Fruit fly (Drosophila melanogaster) whole organism, embryonic: ENCODE measurements around the gene mahe.
A peak's percentile ranks its signal among the peaks of the same experiment; 100 is the strongest.

Experiments
- Blimp-1 ChIP-seq: fragments of 200-800 bp; sonication (Bioruptor generic); optimal IDR thresholded peaks from 3 replicates; lab custom pipeline; 2018; ENCODE audit warnings: missing biosample characterization, missing genetic modification characterization, mild to moderate bottlenecking, moderate library complexity, missing genetic modification reagents
- BtbVII ChIP-seq: fragments of 200-800 bp; sonication (Bioruptor generic); optimal IDR thresholded peaks from 3 replicates; lab custom pipeline; 2017; ENCODE audit warnings: missing biosample characterization, mild to moderate bottlenecking, missing genetic modification characterization
- CG10209 ChIP-seq: fragments of 200-800 bp; sonication (Bioruptor generic); optimal IDR thresholded peaks from 3 replicates; lab custom pipeline; 2017; ENCODE audit warnings: missing biosample characterization, mild to moderate bottlenecking, missing genetic modification characterization, missing genetic modification reagents
- CG10462 ChIP-seq: fragments of 200-800 bp; sonication (Bioruptor generic); optimal IDR thresholded peaks from 2 replicates; lab custom pipeline; 2016; ENCODE audit warnings: missing biosample characterization, missing genetic modification characterization
- CG11247 ChIP-seq: fragments of 200-800 bp; sonication (Bioruptor generic); IDR thresholded peaks from 2 replicates; pipeline ENCODE4 v1.3.6; 2022; ENCODE audit warnings: missing biosample characterization, missing genetic modification characterization
- CG12236 ChIP-seq: fragments of 200-800 bp; sonication (Bioruptor generic); optimal IDR thresholded peaks from 2 replicates; lab custom pipeline; 2016; ENCODE audit warnings: missing biosample characterization, missing genetic modification characterization
- CG1233 ChIP-seq: fragments of 200-800 bp; sonication (Bioruptor generic); optimal IDR thresholded peaks from 4 replicates; lab custom pipeline; 2018; ENCODE audit warnings: missing biosample characterization, mild to moderate bottlenecking, missing genetic modification characterization
- CG12391 ChIP-seq: fragments of 200-800 bp; sonication (Bioruptor generic); optimal IDR thresholded peaks from 3 replicates; lab custom pipeline; 2018; ENCODE audit warnings: missing biosample characterization, mild to moderate bottlenecking, missing genetic modification characterization, moderate library complexity
- CG13894 ChIP-seq: fragments of 200-800 bp; sonication (Bioruptor generic); optimal IDR thresholded peaks from 3 replicates; lab custom pipeline; 2018; ENCODE audit warnings: missing biosample characterization, mild to moderate bottlenecking, missing genetic modification characterization, moderate library complexity
- CG2199 ChIP-seq: fragments of 200-800 bp; sonication (Bioruptor generic); IDR thresholded peaks from 3 replicates; pipeline ENCODE4 v1.3.6; 2022; ENCODE audit warnings: missing biosample characterization, missing genetic modification characterization
- CG30431 ChIP-seq: fragments of 200-800 bp; sonication (Bioruptor generic); optimal IDR thresholded peaks from 2 replicates; lab custom pipeline; 2017; ENCODE audit warnings: missing biosample characterization, missing genetic modification characterization
- CG4360 ChIP-seq: fragments of 200-800 bp; sonication (Bioruptor generic); IDR thresholded peaks from 2 replicates; pipeline ENCODE4 v1.3.6; 2022; ENCODE audit warnings: missing biosample characterization, missing genetic modification characterization
- CG43689 ChIP-seq: fragments of 200-800 bp; sonication (Bioruptor generic); IDR thresholded peaks from 2 replicates; pipeline ENCODE4 v1.3.6; 2022; ENCODE audit warnings: missing biosample characterization, missing genetic modification characterization
- CG5245 ChIP-seq: fragments of 200-800 bp; sonication (Bioruptor generic); optimal IDR thresholded peaks from 3 replicates; lab custom pipeline; 2016; ENCODE audit warnings: missing biosample characterization, missing genetic modification characterization
- CG6683 ChIP-seq: fragments of 200-800 bp; sonication (Bioruptor generic); optimal IDR thresholded peaks from 2 replicates; lab custom pipeline; 2017; ENCODE audit warnings: missing biosample characterization, mild to moderate bottlenecking, missing genetic modification characterization, missing genetic modification reagents
- CG6813 ChIP-seq: fragments of 200-800 bp; sonication (Bioruptor generic); optimal IDR thresholded peaks from 2 replicates; lab custom pipeline; 2017; ENCODE audit warnings: missing biosample characterization, missing genetic modification characterization, mild to moderate bottlenecking, moderate library complexity, missing genetic modification reagents
- CG7745 ChIP-seq: fragments of 200-800 bp; sonication (Bioruptor generic); optimal IDR thresholded peaks from 2 replicates; lab custom pipeline; 2018; ENCODE audit warnings: missing biosample characterization, mild to moderate bottlenecking, missing genetic modification characterization, moderate library complexity
- CG8388 ChIP-seq: fragments of 200-800 bp; sonication (Bioruptor generic); optimal IDR thresholded peaks from 2 replicates; lab custom pipeline; 2019; ENCODE audit warnings: missing biosample characterization, mild to moderate bottlenecking, missing genetic modification characterization, moderate library complexity
- CG9609 ChIP-seq: fragments of 200-800 bp; sonication (Bioruptor generic); optimal IDR thresholded peaks from 3 replicates; lab custom pipeline; 2016; ENCODE audit warnings: missing biosample characterization, missing genetic modification characterization
- D ChIP-seq, 2 experiments: fragments of 200-800 bp in 1 of 2; fragments of >200 bp in 1 of 2; sonication (Bioruptor generic) in 1 of 2; optimal IDR thresholded peaks; 2 replicates in 1 of 2; 3 replicates in 1 of 2; lab custom pipeline; 2017; ENCODE audit warnings: mild to moderate bottlenecking in 1 of 2, missing biosample characterization in 1 of 2, missing genetic modification characterization in 1 of 2, missing genetic modification reagents in 1 of 2
- Dll ChIP-seq: fragments of 200-800 bp; sonication (Bioruptor generic); IDR thresholded peaks from 4 replicates; pipeline ENCODE4 v1.3.6; 2022; ENCODE audit warnings: missing biosample characterization, missing genetic modification characterization; ENCODE audit not compliant: partially characterized antibody
- Elba2 ChIP-seq: fragments of 200-800 bp; sonication (Bioruptor generic); optimal IDR thresholded peaks from 3 replicates; lab custom pipeline; 2016; ENCODE audit warnings: missing biosample characterization, missing genetic modification characterization
- Fer3 ChIP-seq: fragments of 200-800 bp; sonication (Bioruptor generic); optimal IDR thresholded peaks from 2 replicates; lab custom pipeline; 2018; ENCODE audit warnings: missing biosample characterization, mild to moderate bottlenecking, missing genetic modification characterization, moderate library complexity
- Neu2 ChIP-seq: fragments of 200-800 bp; sonication (Bioruptor generic); optimal IDR thresholded peaks from 3 replicates; lab custom pipeline; 2016; ENCODE audit warnings: missing biosample characterization, missing genetic modification characterization, borderline replicate concordance
- Optix ChIP-seq: fragments of 200-800 bp; sonication (Bioruptor generic); IDR thresholded peaks from 3 replicates; pipeline ENCODE4 v1.3.6; 2022; ENCODE audit warnings: missing biosample characterization, missing genetic modification characterization
- Side ChIP-seq: fragments of 200-800 bp; sonication (Bioruptor generic); optimal IDR thresholded peaks from 2 replicates; lab custom pipeline; 2016; ENCODE audit warnings: missing biosample characterization, missing genetic modification characterization
- Sox102F ChIP-seq: fragments of 200-800 bp; sonication (Bioruptor generic); optimal IDR thresholded peaks from 2 replicates; lab custom pipeline; 2018; ENCODE audit warnings: missing biosample characterization, mild to moderate bottlenecking, missing genetic modification characterization, moderate library complexity
- Trl ChIP-seq, 3 experiments: fragments of >200 bp in 2 of 3; fragments of 200-800 bp in 1 of 3; sonication (Bioruptor generic) in 1 of 3; optimal IDR thresholded peaks; 2 replicates in 1 of 3; 3 replicates in 2 of 3; lab custom pipeline; 2016 to 2017; ENCODE audit warnings: missing biosample characterization in 1 of 3, missing genetic modification characterization in 1 of 3
- ara ChIP-seq: fragments of 200-800 bp; sonication (Bioruptor generic); IDR thresholded peaks from 2 replicates; pipeline ENCODE4 v1.3.6; 2022; ENCODE audit warnings: missing biosample characterization, missing genetic modification characterization
- bab2 ChIP-seq: fragments of 200-800 bp; sonication (Bioruptor generic); optimal IDR thresholded peaks from 2 replicates; lab custom pipeline; 2016; ENCODE audit warnings: missing biosample characterization, missing genetic modification characterization
- bcd ChIP-seq: fragments of 200-800 bp; sonication (Bioruptor generic); optimal IDR thresholded peaks from 2 replicates; lab custom pipeline; 2017; ENCODE audit warnings: missing biosample characterization, mild to moderate bottlenecking, missing genetic modification characterization
- cad ChIP-seq: fragments of >200 bp; optimal IDR thresholded peaks from 2 replicates; lab custom pipeline; 2017; ENCODE audit warnings: missing biosample characterization, missing genetic modification characterization
- exex ChIP-seq: fragments of 200-800 bp; sonication (Bioruptor generic); optimal IDR thresholded peaks from 4 replicates; lab custom pipeline; 2018; ENCODE audit warnings: missing biosample characterization, mild to moderate bottlenecking, missing genetic modification characterization, moderate library complexity
- hbn ChIP-seq: fragments of 200-800 bp; sonication (Bioruptor generic); IDR thresholded peaks from 2 replicates; pipeline ENCODE4 v1.3.6; 2022; ENCODE audit warnings: missing biosample characterization, missing genetic modification characterization; ENCODE audit not compliant: partially characterized antibody
- insv ChIP-seq, 2 experiments: fragments of 200-800 bp; sonication (Bioruptor generic); optimal IDR thresholded peaks; 3 replicates each; lab custom pipeline; 2016 to 2018; ENCODE audit warnings: missing biosample characterization in 2 of 2, missing genetic modification characterization in 2 of 2
- inv ChIP-seq: fragments of 200-800 bp; sonication (Bioruptor generic); IDR thresholded peaks from 2 replicates; pipeline ENCODE4 v1.3.6; 2022; ENCODE audit warnings: missing biosample characterization, missing genetic modification characterization; ENCODE audit not compliant: partially characterized antibody
- kni ChIP-seq: fragments of 200-800 bp; sonication (Bioruptor generic); optimal IDR thresholded peaks from 3 replicates; lab custom pipeline; 2017; ENCODE audit warnings: mild to moderate bottlenecking, missing biosample characterization, missing genetic modification reagents, missing genetic modification characterization
- lola ChIP-seq, 3 experiments: fragments of >200 bp in 2 of 3; fragments of 200-800 bp in 1 of 3; sonication (Bioruptor generic) in 1 of 3; optimal IDR thresholded peaks; 2 replicates each; lab custom pipeline; 2017 to 2019; ENCODE audit warnings: missing biosample characterization in 3 of 3, missing genetic modification characterization in 3 of 3, mild to moderate bottlenecking in 1 of 3, moderate library complexity in 1 of 3
- maf-S ChIP-seq: fragments of 200-800 bp; sonication (Bioruptor generic); optimal IDR thresholded peaks from 2 replicates; lab custom pipeline; 2016; ENCODE audit warnings: missing biosample characterization, missing genetic modification characterization
- sens ChIP-seq: fragments of 200-800 bp; sonication (Bioruptor generic); peaks from one replicate; lab custom pipeline; 2016; ENCODE audit warnings: missing biosample characterization, missing genetic modification characterization
- sima ChIP-seq: fragments of 200-800 bp; sonication (Bioruptor generic); optimal IDR thresholded peaks from 2 replicates; lab custom pipeline; 2016; ENCODE audit warnings: missing biosample characterization, missing genetic modification characterization
- stc ChIP-seq: fragments of 200-800 bp; sonication (Bioruptor generic); IDR thresholded peaks from 2 replicates; pipeline ENCODE4 v1.3.6; 2022; ENCODE audit warnings: missing biosample characterization, missing genetic modification characterization
- tll ChIP-seq, 2 experiments: fragments of 200-800 bp in 1 of 2; fragments of >200 bp in 1 of 2; sonication (Bioruptor generic) in 1 of 2; optimal IDR thresholded peaks; 2 replicates each; lab custom pipeline; 2017 to 2019; ENCODE audit warnings: missing biosample characterization in 2 of 2, missing genetic modification characterization in 2 of 2, mild to moderate bottlenecking in 1 of 2, moderate library complexity in 1 of 2
- tx ChIP-seq: fragments of 200-800 bp; sonication (Bioruptor generic); optimal IDR thresholded peaks from 2 replicates; lab custom pipeline; 2016; ENCODE audit warnings: missing biosample characterization, missing genetic modification characterization
- unc-4 ChIP-seq: fragments of 200-800 bp; sonication (Bioruptor generic); IDR thresholded peaks from 2 replicates; pipeline ENCODE4 v1.3.6; 2022; ENCODE audit warnings: missing biosample characterization, missing genetic modification characterization; ENCODE audit not compliant: partially characterized antibody
- zfh1 ChIP-seq: fragments of 200-800 bp; sonication (Bioruptor generic); IDR thresholded peaks from 3 replicates; pipeline ENCODE4 v1.3.6; 2022; ENCODE audit warnings: missing biosample characterization, missing genetic modification characterization

Gene mahe

DNA sequence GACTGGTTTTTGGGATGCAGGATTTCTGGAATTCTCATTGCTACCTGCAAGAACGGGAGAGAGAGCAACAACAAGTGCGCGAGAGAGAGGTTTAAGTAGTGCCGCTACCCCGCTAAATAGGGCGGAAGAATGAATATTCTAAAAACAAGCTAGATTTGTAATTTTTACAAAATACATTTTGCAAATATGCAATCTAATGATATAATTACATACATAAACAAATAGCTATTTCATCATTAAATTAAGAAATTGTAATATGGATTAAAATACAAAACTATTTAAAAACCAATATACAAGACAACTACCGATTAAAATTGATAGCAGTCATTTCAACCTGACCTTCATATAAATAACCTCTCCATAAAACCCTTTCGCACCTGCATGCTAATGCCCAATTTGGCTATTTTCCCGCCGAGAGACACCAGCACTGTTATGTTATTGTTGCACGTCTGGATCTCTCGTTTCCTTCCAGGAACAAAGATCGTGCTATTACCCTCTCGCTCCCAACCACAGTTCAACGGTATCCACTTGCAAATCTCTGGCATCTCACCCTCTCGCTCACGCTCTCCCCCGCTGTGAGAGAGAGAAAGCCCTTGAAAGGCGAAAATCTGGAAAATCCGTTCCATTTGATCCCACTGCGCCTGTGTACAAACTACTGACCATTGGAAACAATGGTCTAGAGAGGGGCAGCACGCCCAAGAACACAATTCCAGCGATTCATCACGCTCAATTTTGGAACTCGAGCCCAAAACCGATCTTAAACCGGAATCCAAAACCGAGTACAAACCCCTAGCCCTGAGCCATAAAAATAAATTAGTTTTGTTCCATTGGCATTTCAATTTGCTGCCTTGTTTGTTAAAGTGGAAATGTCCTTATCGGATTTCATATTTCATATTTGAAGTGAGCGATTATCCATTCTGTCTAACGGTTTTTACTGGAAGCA is 39.3 kb downstream of the mahe start, which contains the start of gene Nek2 (continued):
- TF ChIP-seq kni (GFP tag; lab: Kevin White, UChicago) (peak; percentile 25), inv (GFP tag; lab: Robert Waterston, UW) (no peak), Elba2 (GFP tag; lab: Kevin White, UChicago) (no peak), Blimp-1 (GFP tag; lab: Kevin White, UChicago) (no peak), CG12236 (GFP tag; lab: Kevin White, UChicago) (no peak), CG4360 (0 out of 2 replicates have a peak, but pooled peaks have one; percentile 20), exex (tag; lab: Kevin White, UChicago) (no peak), CG43689 (GFP tag; lab: Robert Waterston, UW) (no peak), stc (no peak), CG7745 (tag; lab: Kevin White, UChicago) (no peak), tx (GFP tag; lab: Kevin White, UChicago) (no peak), CG13894 (no peak), lola (GFP tag; optimal IDR thresholded peaks at IDR 0.05; lab: Kevin White, UChicago) (peak in 1 of 3 experiments; percentile 43), zfh1 (GFP tag; lab: Robert Waterston, UW) (no peak), CG6813 (GFP tag; lab: Kevin White, UChicago) (no peak), sima (GFP tag; lab: Kevin White, UChicago) (no peak), CG9609 (no peak), BtbVII (GFP tag; lab: Kevin White, UChicago) (no peak), CG1233 (GFP tag; lab: Kevin White, UChicago) (no peak), Neu2 (GFP tag; lab: Kevin White, UChicago) (no peak), Sox102F (GFP tag; lab: Kevin White, UChicago) (no peak), Trl (optimal IDR thresholded peaks at IDR 0.05; lab: Kevin White, UChicago) (peak in 1 of 2 experiments; percentile 57), Trl (GFP tag; optimal IDR thresholded peaks at IDR 0.05; lab: Kevin White, UChicago) (no peak), Optix (GFP tag; lab: Robert Waterston, UW) (no peak), Dll (GFP tag; lab: Robert Waterston, UW) (no peak), CG11247 (GFP tag; lab: Robert Waterston, UW) (no peak), CG8388 (GFP tag; lab: Kevin White, UChicago) (no peak), sens (GFP tag; lab: Kevin White, UChicago) (peak; percentile 11), CG10209 (GFP tag; lab: Kevin White, UChicago) (no peak), tll (GFP tag; optimal IDR thresholded peaks at IDR 0.05; lab: Kevin White, UChicago) (no peak), hbn (no peak), CG12391 (tag; lab: Kevin White, UChicago) (peak; percentile 37), insv (GFP tag; optimal IDR thresholded peaks at IDR 0.05; lab: Kevin White, UChicago) (peak in 1 of 2 experiments; percentile 77), cad (GFP tag; lab: Kevin White, UChicago) (peak; percentile 55), D (optimal IDR thresholded peaks at IDR 0.05; lab: Kevin White, UChicago) (peak; percentile 66), D (GFP tag; optimal IDR thresholded peaks at IDR 0.05; lab: Kevin White, UChicago) (no peak), unc-4 (GFP tag; lab: Robert Waterston, UW) (no peak), CG6683 (no peak), Fer3 (tag; lab: Kevin White, UChicago) (no peak), bab2 (no peak), ara (no peak), CG5245 (GFP tag; lab: Kevin White, UChicago) (no peak), CG30431 (GFP tag; lab: Kevin White, UChicago) (no peak), bcd (no peak), CG10462 (GFP tag; lab: Kevin White, UChicago) (no peak), Side (GFP tag; lab: Kevin White, UChicago) (no peak), CG2199 (GFP tag; lab: Robert Waterston, UW) (0 out of 3 replicates have a peak, but pooled peaks have one; percentile 37), maf-S (GFP tag; lab: Kevin White, UChicago) (no peak)
